Fruit fly (Drosophila melanogaster) whole organism, embryonic: ENCODE measurements around the gene VGlut.

Source experiments
- Adf1 ChIP-seq: fragments of 200-800 bp; sonication (Bioruptor generic); IDR thresholded peaks from 2 replicates; pipeline ENCODE4 v1.3.6; 2022; ENCODE audit warnings: missing biosample characterization, missing genetic modification characterization
- Bteb2 ChIP-seq: fragments of 200-800 bp; sonication (Bioruptor generic); optimal IDR thresholded peaks from 2 replicates; lab custom pipeline; 2016; ENCODE audit warnings: missing biosample characterization, missing genetic modification characterization
- CG10209 ChIP-seq: fragments of 200-800 bp; sonication (Bioruptor generic); optimal IDR thresholded peaks from 3 replicates; lab custom pipeline; 2017; ENCODE audit warnings: missing biosample characterization, mild to moderate bottlenecking, missing genetic modification characterization, missing genetic modification reagents
- CG10543 ChIP-seq: fragments of 200-800 bp; sonication (Bioruptor generic); optimal IDR thresholded peaks from 3 replicates; lab custom pipeline; 2017; ENCODE audit warnings: missing biosample characterization, mild to moderate bottlenecking, missing genetic modification characterization, moderate library complexity
- CG10979 ChIP-seq: fragments of 200-800 bp; sonication (Bioruptor generic); optimal IDR thresholded peaks from 2 replicates; lab custom pipeline; 2018; ENCODE audit warnings: missing biosample characterization, mild to moderate bottlenecking, missing genetic modification characterization, moderate library complexity
- CG11560 ChIP-seq: fragments of 200-800 bp; sonication (Bioruptor generic); IDR thresholded peaks from 3 replicates; pipeline ENCODE4 v1.3.6; 2022; ENCODE audit warnings: missing biosample characterization, missing genetic modification characterization
- CG11696 ChIP-seq: fragments of 200-800 bp; sonication (Bioruptor generic); IDR thresholded peaks from 2 replicates; pipeline ENCODE4 v1.3.6; 2022; ENCODE audit warnings: missing biosample characterization, missing genetic modification characterization
- CG12942 ChIP-seq: fragments of 200-800 bp; sonication (Bioruptor generic); optimal IDR thresholded peaks from 3 replicates; lab custom pipeline; 2016; ENCODE audit warnings: missing biosample characterization, missing genetic modification characterization
- CG14965 ChIP-seq: fragments of 200-800 bp; sonication (Bioruptor generic); optimal IDR thresholded peaks from 2 replicates; lab custom pipeline; 2016; ENCODE audit warnings: missing biosample characterization, missing genetic modification characterization, borderline replicate concordance
- CG15011 ChIP-seq: fragments of 200-800 bp; sonication (Bioruptor generic); optimal IDR thresholded peaks from 3 replicates; lab custom pipeline; 2018; ENCODE audit warnings: missing biosample characterization, mild to moderate bottlenecking, missing genetic modification characterization
- CG1832 ChIP-seq: fragments of 200-800 bp; sonication (Bioruptor generic); optimal IDR thresholded peaks from 2 replicates; lab custom pipeline; 2017; ENCODE audit warnings: missing biosample characterization, mild to moderate bottlenecking, missing genetic modification characterization, inconsistent platforms
- CG30020 ChIP-seq: fragments of 200-800 bp; optimal IDR thresholded peaks from 2 replicates; lab custom pipeline; 2019; ENCODE audit warnings: missing biosample characterization, mild to moderate bottlenecking, missing genetic modification characterization, moderate library complexity
- CG31365 ChIP-seq: fragments of 200-800 bp; sonication (Bioruptor generic); optimal IDR thresholded peaks from 2 replicates; lab custom pipeline; 2018; ENCODE audit warnings: missing biosample characterization, mild to moderate bottlenecking, missing genetic modification characterization
- CG3847 ChIP-seq: fragments of 200-800 bp; sonication (Bioruptor generic); IDR thresholded peaks from 2 replicates; pipeline ENCODE4 v1.3.6; 2022; ENCODE audit warnings: missing biosample characterization, missing genetic modification characterization
- CG42726 ChIP-seq: fragments of 200-800 bp; sonication (Bioruptor generic); IDR thresholded peaks from 2 replicates; pipeline ENCODE4 v1.3.6; 2022; ENCODE audit warnings: missing biosample characterization, missing genetic modification characterization; ENCODE audit not compliant: partially characterized antibody
- CG43689 ChIP-seq: fragments of 200-800 bp; sonication (Bioruptor generic); IDR thresholded peaks from 2 replicates; pipeline ENCODE4 v1.3.6; 2022; ENCODE audit warnings: missing biosample characterization, missing genetic modification characterization
- CG6654 ChIP-seq: fragments of 200-800 bp; sonication (Bioruptor generic); optimal IDR thresholded peaks from 2 replicates; lab custom pipeline; 2017; ENCODE audit warnings: missing biosample characterization, mild to moderate bottlenecking, missing genetic modification characterization
- CG7372 ChIP-seq: fragments of 200-800 bp; sonication (Bioruptor generic); IDR thresholded peaks from 2 replicates; pipeline ENCODE4 v1.3.6; 2022; ENCODE audit warnings: missing biosample characterization, missing genetic modification characterization
- CG7928 ChIP-seq: fragments of 200-800 bp; sonication (Bioruptor generic); optimal IDR thresholded peaks from 2 replicates; lab custom pipeline; 2017; ENCODE audit warnings: missing biosample characterization, mild to moderate bottlenecking, missing genetic modification characterization
- CG8089 ChIP-seq: fragments of 200-800 bp; sonication (Bioruptor generic); optimal IDR thresholded peaks from 3 replicates; lab custom pipeline; 2016; ENCODE audit warnings: missing biosample characterization, missing genetic modification characterization
- CG8924 ChIP-seq: fragments of 200-800 bp; optimal IDR thresholded peaks from 3 replicates; lab custom pipeline; 2019; ENCODE audit warnings: missing biosample characterization, mild to moderate bottlenecking, missing genetic modification characterization, moderate library complexity
- D19B ChIP-seq: fragments of 200-800 bp; sonication (Bioruptor generic); optimal IDR thresholded peaks from 2 replicates; lab custom pipeline; 2017; ENCODE audit warnings: missing biosample characterization, mild to moderate bottlenecking, missing genetic modification characterization
- Dip2 ChIP-seq: fragments of 200-800 bp; sonication (Bioruptor generic); IDR thresholded peaks from 2 replicates; pipeline ENCODE4 v1.3.6; 2022; ENCODE audit warnings: missing biosample characterization, missing genetic modification characterization
- Ets65A ChIP-seq: fragments of 200-800 bp; sonication (Bioruptor generic); peaks from one replicate; lab custom pipeline; 2016; ENCODE audit warnings: missing biosample characterization, missing genetic modification characterization
- Ets97D ChIP-seq: fragments of 200-800 bp; sonication (Bioruptor generic); optimal IDR thresholded peaks from 3 replicates; lab custom pipeline; 2016; ENCODE audit warnings: missing biosample characterization, missing genetic modification characterization
- HLH4C ChIP-seq: fragments of 200-800 bp; sonication (Bioruptor generic); IDR thresholded peaks from 3 replicates; pipeline ENCODE4 v1.3.6; 2022; ENCODE audit warnings: missing biosample characterization, missing genetic modification characterization; ENCODE audit not compliant: partially characterized antibody
- Hand ChIP-seq: fragments of 200-800 bp; sonication (Bioruptor generic); optimal IDR thresholded peaks from 2 replicates; lab custom pipeline; 2017; ENCODE audit warnings: mild to moderate bottlenecking, missing biosample characterization, missing genetic modification reagents, missing genetic modification characterization
- Rfx ChIP-seq: fragments of 200-800 bp; sonication (Bioruptor generic); IDR thresholded peaks from 2 replicates; pipeline ENCODE4 v1.3.6; 2022; ENCODE audit warnings: missing biosample characterization, missing genetic modification characterization
- Scr ChIP-seq: fragments of 200-800 bp; sonication (Bioruptor generic); IDR thresholded peaks from 2 replicates; pipeline ENCODE4 v1.3.6; 2022; ENCODE audit warnings: missing biosample characterization, missing genetic modification characterization; ENCODE audit not compliant: partially characterized antibody
- Six4 ChIP-seq: fragments of 200-800 bp; sonication (Bioruptor generic); optimal IDR thresholded peaks from 2 replicates; lab custom pipeline; 2016; ENCODE audit warnings: missing biosample characterization, missing genetic modification characterization
- Spps ChIP-seq: fragments of 200-800 bp; sonication (Bioruptor generic); optimal IDR thresholded peaks from 2 replicates; lab custom pipeline; 2018; ENCODE audit warnings: missing biosample characterization, mild to moderate bottlenecking, missing genetic modification characterization
- ap ChIP-seq: fragments of 200-800 bp; sonication (Bioruptor generic); IDR thresholded peaks from 2 replicates; pipeline ENCODE4 v1.3.6; 2022; ENCODE audit warnings: missing biosample characterization, missing genetic modification characterization
- br ChIP-seq: fragments of >200 bp; optimal IDR thresholded peaks from 2 replicates; lab custom pipeline; 2017
- caup ChIP-seq: fragments of 200-800 bp; sonication (Bioruptor generic); optimal IDR thresholded peaks from 3 replicates; lab custom pipeline; 2017; ENCODE audit warnings: missing biosample characterization, mild to moderate bottlenecking, missing genetic modification characterization, moderate library complexity; ENCODE audit not compliant: severe bottlenecking
- crp ChIP-seq, 2 experiments: fragments of 200-800 bp; sonication (Bioruptor generic); optimal IDR thresholded peaks; 2 replicates in 1 of 2; 3 replicates in 1 of 2; lab custom pipeline; 2017; ENCODE audit warnings: missing biosample characterization in 2 of 2, missing genetic modification characterization in 2 of 2, mild to moderate bottlenecking in 1 of 2, moderate library complexity in 1 of 2
- dysf ChIP-seq: fragments of 200-800 bp; sonication (Bioruptor generic); IDR thresholded peaks from 3 replicates; pipeline ENCODE4 v1.3.6; 2022; ENCODE audit warnings: missing biosample characterization, missing genetic modification characterization
- fru ChIP-seq: fragments of >200 bp; optimal IDR thresholded peaks from 2 replicates; lab custom pipeline; 2017
- her ChIP-seq: fragments of 200-800 bp; sonication (Bioruptor generic); optimal IDR thresholded peaks from 2 replicates; lab custom pipeline; 2016; ENCODE audit warnings: missing biosample characterization, missing genetic modification characterization
- insv ChIP-seq, 2 experiments: fragments of 200-800 bp; sonication (Bioruptor generic); optimal IDR thresholded peaks; 3 replicates each; lab custom pipeline; 2016 to 2018; ENCODE audit warnings: missing biosample characterization in 2 of 2, missing genetic modification characterization in 2 of 2
- knrl ChIP-seq: fragments of 200-800 bp; sonication (Bioruptor generic); IDR thresholded peaks from 3 replicates; pipeline ENCODE4 v1.3.6; 2022; ENCODE audit warnings: missing biosample characterization, missing genetic modification characterization; ENCODE audit not compliant: partially characterized antibody
- lab ChIP-seq: fragments of 200-800 bp; sonication (Bioruptor generic); optimal IDR thresholded peaks from 3 replicates; lab custom pipeline; 2017; ENCODE audit warnings: missing biosample characterization, missing genetic modification characterization, mild to moderate bottlenecking, moderate library complexity, missing genetic modification reagents
- nom ChIP-seq: fragments of 200-800 bp; sonication (Bioruptor generic); optimal IDR thresholded peaks from 2 replicates; lab custom pipeline; 2017; ENCODE audit warnings: missing biosample characterization, missing genetic modification characterization, mild to moderate bottlenecking, moderate library complexity, missing genetic modification reagents
- org-1 ChIP-seq: fragments of 200-800 bp; sonication (Bioruptor generic); optimal IDR thresholded peaks from 2 replicates; lab custom pipeline; 2017; ENCODE audit warnings: missing biosample characterization, missing genetic modification characterization
- sens-2 ChIP-seq: fragments of 200-800 bp; sonication (Bioruptor generic); IDR thresholded peaks from 2 replicates; pipeline ENCODE4 v1.3.6; 2022; ENCODE audit warnings: missing biosample characterization, missing genetic modification characterization
- tin ChIP-seq: fragments of 200-800 bp; sonication (Bioruptor generic); optimal IDR thresholded peaks from 3 replicates; lab custom pipeline; 2016; ENCODE audit warnings: missing biosample characterization, missing genetic modification characterization
- tup ChIP-seq: fragments of 200-800 bp; sonication (Bioruptor generic); optimal IDR thresholded peaks from 2 replicates; lab custom pipeline; 2016; ENCODE audit warnings: missing biosample characterization, mild to moderate bottlenecking, missing genetic modification characterization, moderate library complexity
- z ChIP-seq: fragments of 200-800 bp; sonication (Bioruptor generic); IDR thresholded peaks from 3 replicates; pipeline ENCODE4 v1.3.6; 2022; ENCODE audit warnings: missing biosample characterization, missing genetic modification characterization

VGlut gene

DNA sequence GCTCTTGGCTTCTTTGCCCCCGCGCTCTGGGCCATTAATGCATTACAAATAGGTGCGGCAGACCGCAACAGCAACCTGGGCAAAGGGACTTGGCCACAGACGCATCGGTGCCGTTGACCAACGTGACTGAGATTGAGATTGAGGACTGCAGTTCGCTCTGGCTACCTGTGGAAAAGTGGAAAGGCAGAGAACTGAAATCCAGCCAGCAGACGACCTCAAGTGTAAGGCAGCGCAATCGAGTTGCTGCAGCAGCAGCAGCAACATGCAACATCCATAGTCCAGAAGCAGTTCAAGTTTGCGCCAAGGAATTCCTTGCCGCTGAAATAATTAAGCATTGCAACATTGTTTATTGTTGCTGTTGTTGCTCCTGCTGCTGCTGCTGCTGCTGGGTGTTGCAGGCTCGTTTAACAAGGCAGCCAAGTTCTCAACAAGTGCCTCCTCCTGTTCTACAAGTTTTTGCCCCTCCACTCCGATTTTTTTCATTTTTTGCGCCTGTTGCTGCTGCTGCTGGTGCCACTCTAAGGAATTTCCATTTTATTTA lies 25.6 kb downstream of the VGlut start:
- TF ChIP-seq nom (GFP tag; lab: Kevin White, UChicago) (peak; percentile 10), Ets65A (GFP tag; lab: Kevin White, UChicago) (peak; percentile 37), dysf (GFP tag; lab: Robert Waterston, UW) (no peak)

DNA sequence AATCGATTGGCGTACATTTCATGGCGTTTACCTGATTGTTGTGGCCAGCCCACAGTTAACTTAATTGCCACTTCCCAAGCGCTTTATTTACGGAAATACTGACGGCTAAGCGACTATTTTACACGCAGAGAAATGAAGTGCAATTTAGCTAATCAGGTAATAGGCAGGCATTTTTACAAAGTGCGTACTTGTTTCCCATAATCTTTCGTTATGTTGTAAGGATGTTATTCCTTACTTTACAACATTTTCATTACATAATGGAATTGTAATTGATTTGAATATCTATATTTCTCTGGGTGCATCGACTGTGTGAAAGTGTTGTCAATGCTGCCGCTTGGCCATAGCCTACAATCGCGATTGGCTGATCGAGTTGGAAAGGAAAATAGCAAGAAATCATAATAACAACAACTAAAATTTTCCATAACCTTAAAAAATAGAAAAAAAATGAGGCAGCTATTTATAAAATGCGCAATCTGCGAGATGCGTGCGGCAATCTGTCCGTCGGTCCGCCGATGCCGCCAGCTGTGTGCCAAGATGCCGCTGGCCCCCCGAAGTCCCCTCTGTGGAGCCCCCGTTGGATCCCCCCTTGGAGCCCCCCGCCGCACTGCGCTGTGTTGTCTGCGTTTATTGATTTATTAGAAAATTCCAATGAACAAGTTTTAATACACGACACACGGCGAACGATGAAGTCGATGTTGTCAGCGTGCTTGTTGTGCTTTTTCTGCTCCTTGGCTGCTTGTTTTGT lies 26.5 kb downstream of the VGlut start:
- TF ChIP-seq Bteb2 (GFP tag; lab: Kevin White, UChicago) (peak; percentile 4), lab (GFP tag; lab: Kevin White, UChicago) (peak; percentile 62), knrl (GFP tag; lab: Robert Waterston, UW) (no peak), CG11696 (GFP tag; lab: Robert Waterston, UW) (0 out of 2 replicates have a peak, but pooled peaks have one; percentile 40), CG43689 (GFP tag; lab: Robert Waterston, UW) (no peak), CG11560 (tag; lab: Robert Waterston, UW) (0 out of 3 replicates have a peak, but pooled peaks have one; percentile 28), CG31365 (tag; lab: Kevin White, UChicago) (no peak), D19B (GFP tag; lab: Kevin White, UChicago) (no peak), CG1832 (GFP tag; lab: Kevin White, UChicago) (no peak), tup (no peak), CG42726 (GFP tag; lab: Robert Waterston, UW) (no peak), CG7372 (GFP tag; lab: Robert Waterston, UW) (no peak), insv (GFP tag; optimal IDR thresholded peaks at IDR 0.05; lab: Kevin White, UChicago) (no peak), CG10543 (GFP tag; lab: Kevin White, UChicago) (no peak), ap (0 out of 2 replicates have a peak, but pooled peaks have one; percentile 18), fru (lab: Kevin White, UChicago) (no peak), CG30020 (tag; lab: Kevin White, UChicago) (no peak), CG7928 (GFP tag; lab: Kevin White, UChicago) (no peak), CG8924 (tag; lab: Kevin White, UChicago) (peak; percentile 34), z (GFP tag; lab: Robert Waterston, UW) (no peak), CG15011 (GFP tag; lab: Kevin White, UChicago) (no peak), Six4 (GFP tag; lab: Kevin White, UChicago) (no peak), Hand (no peak), tin (GFP tag; lab: Kevin White, UChicago) (peak; percentile 23), Ets97D (peak; percentile 5), org-1 (GFP tag; lab: Kevin White, UChicago) (peak; percentile 33), CG10979 (tag; lab: Kevin White, UChicago) (peak; percentile 42), br (lab: Kevin White, UChicago) (no peak), CG3847 (GFP tag; lab: Robert Waterston, UW) (peak; percentile 29; the same call in 1 of the 2 replicates), HLH4C (GFP tag; lab: Robert Waterston, UW) (no peak), CG6654 (GFP tag; lab: Kevin White, UChicago) (no peak), Rfx (GFP tag; lab: Robert Waterston, UW) (peak; percentile 63), Spps (no peak), caup (no peak), Dip2 (GFP tag; lab: Robert Waterston, UW) (no peak), CG14965 (GFP tag; lab: Kevin White, UChicago) (no peak), CG12942 (GFP tag; lab: Kevin White, UChicago) (peak; percentile 52), crp (GFP tag; optimal IDR thresholded peaks at IDR 0.05; lab: Kevin White, UChicago) (no peak), CG10209 (peak; percentile 27), Adf1 (GFP tag; lab: Robert Waterston, UW) (no peak), sens-2 (GFP tag; lab: Robert Waterston, UW) (no peak), Scr (GFP tag; lab: Robert Waterston, UW) (no peak), her (GFP tag; lab: Kevin White, UChicago) (no peak), CG8089 (GFP tag; lab: Kevin White, UChicago) (peak; percentile 60)
